Comparison of ENCODE assay signal across 1 fruit fly cellular context in the genomic region with DNA sequence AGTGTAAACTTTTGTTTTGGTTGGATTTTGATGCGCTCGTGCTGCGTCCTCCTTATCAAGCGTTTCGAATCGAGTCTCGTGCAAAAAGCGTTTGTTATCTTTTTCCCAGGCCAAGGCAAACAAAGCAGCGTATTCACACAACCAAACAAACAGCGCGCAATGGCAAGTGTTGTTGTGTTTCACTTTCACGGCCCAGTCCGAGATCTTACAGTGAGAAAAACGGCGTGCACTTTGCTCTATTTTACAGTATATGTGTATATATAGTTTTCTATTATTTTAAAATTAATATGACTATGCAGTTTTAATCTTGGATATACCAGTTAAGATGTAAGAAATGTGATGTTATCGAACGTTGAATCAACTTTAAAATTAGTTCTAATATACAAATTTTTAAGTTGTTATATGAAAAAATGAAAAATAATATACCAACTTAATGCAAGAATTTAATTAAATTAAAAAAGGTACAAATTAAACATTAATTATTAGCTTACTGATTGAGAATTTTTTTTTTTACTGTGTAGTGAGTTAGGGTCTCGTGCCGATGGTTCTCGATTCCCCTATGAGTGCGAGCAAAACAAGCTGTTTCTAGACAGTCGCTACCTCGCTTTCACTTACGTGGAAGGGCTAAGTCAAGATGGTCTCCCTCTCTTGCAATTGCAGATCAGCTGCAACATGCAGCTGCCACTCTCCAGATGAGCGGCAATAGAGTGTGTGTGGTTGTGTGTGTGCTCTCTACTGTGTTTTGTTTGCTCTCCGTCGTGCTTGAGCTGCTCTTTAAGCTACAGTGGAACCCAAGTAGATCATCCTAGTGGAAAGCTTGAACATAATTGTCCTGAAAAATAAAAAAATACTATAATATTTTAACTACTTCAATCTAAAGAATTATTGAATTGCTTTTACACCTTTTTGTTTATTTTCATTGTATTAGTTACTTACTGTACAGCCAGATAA.
TF ChIP-seq lines count a peak whose summit lies in the region.

No protein-coding gene starts in this region.

TF ChIP-seq in whole organism, embryonic, 481 proteins besides CTCF, POLR2A, EP300 and RAD21 (continued from another document and continues in another):
- no peak for TF ChIP-seq disco-r (GFP tag; optimal IDR thresholded peaks at IDR 0.05; lab: Kevin White, UChicago)
- peak; percentile 55 for TF ChIP-seq CG2120 (GFP tag; optimal IDR thresholded peaks at IDR 0.05; lab: Kevin White, UChicago)
- TF ChIP-seq CG8478 (optimal IDR thresholded peaks at IDR 0.05; lab: Kevin White, UChicago) = no peak
- peak; percentile 23 for TF ChIP-seq Elba2 (GFP tag; optimal IDR thresholded peaks at IDR 0.05; lab: Kevin White, UChicago)
- peak; percentile 98 for TF ChIP-seq gsb-n (tag; optimal IDR thresholded peaks at IDR 0.05; lab: Kevin White, UChicago)
- peak; percentile 82 for TF ChIP-seq CG12104 (GFP tag; optimal IDR thresholded peaks at IDR 0.05; lab: Kevin White, UChicago)
- TF ChIP-seq Hand (GFP tag; optimal IDR thresholded peaks at IDR 0.05; lab: Kevin White, UChicago) = peak; percentile 47
- peak; percentile 55; the same call in 1 of the 2 replicates for TF ChIP-seq toy (GFP tag; IDR thresholded peaks at IDR 0.05; lab: Robert Waterston, UW)
- peak; percentile 74 for TF ChIP-seq otp (GFP tag; IDR thresholded peaks at IDR 0.05; lab: Robert Waterston, UW)
- no peak for TF ChIP-seq mld (GFP tag; IDR thresholded peaks at IDR 0.05; lab: Robert Waterston, UW; ENCODE audit: partially characterized antibody)
- TF ChIP-seq CG3407 (GFP tag; optimal IDR thresholded peaks at IDR 0.05; lab: Kevin White, UChicago) = peak; percentile 88
- TF ChIP-seq CG17912 (GFP tag; optimal IDR thresholded peaks at IDR 0.05; lab: Kevin White, UChicago) = no peak
- no peak for TF ChIP-seq sc (optimal IDR thresholded peaks at IDR 0.05; lab: Kevin White, UChicago)
- TF ChIP-seq sc (GFP tag; optimal IDR thresholded peaks at IDR 0.05; lab: Kevin White, UChicago) = peak; percentile 87
- TF ChIP-seq Bdp1 (GFP tag; optimal IDR thresholded peaks at IDR 0.05; lab: Kevin White, UChicago) = no peak
- TF ChIP-seq HmgZ (tag; optimal IDR thresholded peaks at IDR 0.05; lab: Kevin White, UChicago) = peak; percentile 50
- peak; percentile 59 for TF ChIP-seq CG1832 (GFP tag; optimal IDR thresholded peaks at IDR 0.05; lab: Kevin White, UChicago)
- TF ChIP-seq Dref (GFP tag; IDR thresholded peaks at IDR 0.05; lab: Robert Waterston, UW) = no peak
- peak; percentile 93 for TF ChIP-seq zf30C (GFP tag; optimal IDR thresholded peaks at IDR 0.05; lab: Kevin White, UChicago)
- TF ChIP-seq her (GFP tag; optimal IDR thresholded peaks at IDR 0.05; lab: Kevin White, UChicago) = no peak
- peak; percentile 87 for TF ChIP-seq lab (GFP tag; optimal IDR thresholded peaks at IDR 0.05; lab: Kevin White, UChicago)
- TF ChIP-seq eve (GFP tag; optimal IDR thresholded peaks at IDR 0.05; lab: Kevin White, UChicago) = no peak
- TF ChIP-seq CG3281 (GFP tag; optimal IDR thresholded peaks at IDR 0.05; lab: Kevin White, UChicago) = peak; percentile 79
- peak in 1 of 2 experiments; percentile 21 for TF ChIP-seq chif (GFP tag; optimal IDR thresholded peaks at IDR 0.05; lab: Kevin White, UChicago)
- TF ChIP-seq CG1024 (GFP tag; IDR thresholded peaks at IDR 0.05; lab: Robert Waterston, UW) = peak; percentile 49; the same call in 1 of the 2 replicates
- TF ChIP-seq CG10565 (GFP tag; optimal IDR thresholded peaks at IDR 0.05; lab: Kevin White, UChicago) = peak; percentile 10
- TF ChIP-seq Pdp1 (GFP tag; optimal IDR thresholded peaks at IDR 0.05; lab: Kevin White, UChicago) = peak in 1 of 2 experiments; percentile 13
- no peak for TF ChIP-seq bbx (GFP tag; IDR thresholded peaks at IDR 0.05; lab: Robert Waterston, UW; ENCODE audit: partially characterized antibody)
- TF ChIP-seq CoRest (tag; optimal IDR thresholded peaks at IDR 0.05; lab: Kevin White, UChicago) = peak; percentile 95
- TF ChIP-seq CG30431 (GFP tag; optimal IDR thresholded peaks at IDR 0.05; lab: Kevin White, UChicago) = peak; percentile 68
- peak; percentile 9 for TF ChIP-seq CG12769 (tag; optimal IDR thresholded peaks at IDR 0.05; lab: Kevin White, UChicago)
- TF ChIP-seq zfh1 (GFP tag; IDR thresholded peaks at IDR 0.05; lab: Robert Waterston, UW) = peak; percentile 80
- TF ChIP-seq CG16779 (GFP tag; IDR thresholded peaks at IDR 0.05; lab: Robert Waterston, UW) = no peak
- no peak for TF ChIP-seq en (GFP tag; optimal IDR thresholded peaks at IDR 0.05; lab: Kevin White, UChicago)
- peak; percentile 45 for TF ChIP-seq CG3065 (GFP tag; optimal IDR thresholded peaks at IDR 0.05; lab: Kevin White, UChicago)
- TF ChIP-seq vvl (GFP tag; IDR thresholded peaks at IDR 0.05; lab: Robert Waterston, UW) = peak; percentile 86
- no peak for TF ChIP-seq abd-A (tag; optimal IDR thresholded peaks at IDR 0.05; lab: Kevin White, UChicago)
- peak; percentile 43 for TF ChIP-seq kay (GFP tag; optimal IDR thresholded peaks at IDR 0.05; lab: Kevin White, UChicago)
- no peak for TF ChIP-seq hkb (optimal IDR thresholded peaks at IDR 0.05; lab: Kevin White, UChicago)
- peak; percentile 77 for TF ChIP-seq hkb (GFP tag; IDR thresholded peaks at IDR 0.05; lab: Robert Waterston, UW)
- peak; percentile 97 for TF ChIP-seq dmrt11E (tag; optimal IDR thresholded peaks at IDR 0.05; lab: Kevin White, UChicago)
- no peak for TF ChIP-seq Sin3A (optimal IDR thresholded peaks at IDR 0.05; lab: Kevin White, UChicago)
- peak; percentile 91 for TF ChIP-seq ATbp (GFP tag; optimal IDR thresholded peaks at IDR 0.05; lab: Kevin White, UChicago)
- peak; percentile 98 for TF ChIP-seq CG10979 (tag; optimal IDR thresholded peaks at IDR 0.05; lab: Kevin White, UChicago)
- TF ChIP-seq Rx (GFP tag; IDR thresholded peaks at IDR 0.05; lab: Robert Waterston, UW) = 0 out of 2 replicates have a peak, but pooled peaks have one; percentile 32
- 0 out of 2 replicates have a peak, but pooled peaks have one; percentile 14 for TF ChIP-seq Doc2 (GFP tag; IDR thresholded peaks at IDR 0.05; lab: Robert Waterston, UW)
- TF ChIP-seq pita (GFP tag; optimal IDR thresholded peaks at IDR 0.05; lab: Kevin White, UChicago) = no peak
- no peak; the same call in 1 of the 2 replicates for TF ChIP-seq MBD-R2 (GFP tag; IDR thresholded peaks at IDR 0.05; lab: Robert Waterston, UW)
- no peak for TF ChIP-seq D19B (GFP tag; optimal IDR thresholded peaks at IDR 0.05; lab: Kevin White, UChicago)
- TF ChIP-seq Fer1 (GFP tag; optimal IDR thresholded peaks at IDR 0.05; lab: Kevin White, UChicago) = peak; percentile 85
- TF ChIP-seq CG17612 (GFP tag; IDR thresholded peaks at IDR 0.05; lab: Robert Waterston, UW) = peak; percentile 27; the same call in 1 of the 2 replicates
- peak; percentile 89 for TF ChIP-seq CG16815 (GFP tag; optimal IDR thresholded peaks at IDR 0.05; lab: Kevin White, UChicago)
- peak; percentile 97 for TF ChIP-seq Sox100B (GFP tag; optimal IDR thresholded peaks at IDR 0.05; lab: Kevin White, UChicago)
- peak; percentile 62 for TF ChIP-seq psq (GFP tag; optimal IDR thresholded peaks at IDR 0.05; lab: Kevin White, UChicago)
- TF ChIP-seq prd (optimal IDR thresholded peaks at IDR 0.05; lab: Kevin White, UChicago) = no peak
- peak; percentile 86 for TF ChIP-seq prd (GFP tag; IDR thresholded peaks at IDR 0.05; lab: Robert Waterston, UW)
- no peak for TF ChIP-seq h (optimal IDR thresholded peaks at IDR 0.05; lab: Kevin White, UChicago)
- TF ChIP-seq CG10147 (GFP tag; optimal IDR thresholded peaks at IDR 0.05; lab: Kevin White, UChicago) = peak; percentile 89
- no peak for TF ChIP-seq CG7928 (GFP tag; optimal IDR thresholded peaks at IDR 0.05; lab: Kevin White, UChicago)
- TF ChIP-seq Dll (GFP tag; IDR thresholded peaks at IDR 0.05; lab: Robert Waterston, UW; ENCODE audit: partially characterized antibody) = no peak
- TF ChIP-seq CG32532 (GFP tag; IDR thresholded peaks at IDR 0.05; lab: Robert Waterston, UW) = peak; percentile 77
- no peak for TF ChIP-seq sima (GFP tag; optimal IDR thresholded peaks at IDR 0.05; lab: Kevin White, UChicago)
- peak; percentile 98 for TF ChIP-seq nmo (GFP tag; optimal IDR thresholded peaks at IDR 0.05; lab: Kevin White, UChicago)
- no peak for TF ChIP-seq Camta (GFP tag; optimal IDR thresholded peaks at IDR 0.05; lab: Kevin White, UChicago)
- TF ChIP-seq twi (tag; optimal IDR thresholded peaks at IDR 0.05; lab: Kevin White, UChicago) = peak; percentile 81
- TF ChIP-seq Lim3 (GFP tag; IDR thresholded peaks at IDR 0.05; lab: Robert Waterston, UW) = no peak
- TF ChIP-seq seq (GFP tag; IDR thresholded peaks at IDR 0.05; lab: Robert Waterston, UW) = 0 out of 2 replicates have a peak, but pooled peaks have one; percentile 48
- no peak for TF ChIP-seq CG8089 (GFP tag; optimal IDR thresholded peaks at IDR 0.05; lab: Kevin White, UChicago)
- peak; percentile 88 for TF ChIP-seq CG7271 (tag; optimal IDR thresholded peaks at IDR 0.05; lab: Kevin White, UChicago)
- peak; percentile 53; the same call in 1 of the 2 replicates for TF ChIP-seq E2f2 (GFP tag; IDR thresholded peaks at IDR 0.05; lab: Robert Waterston, UW)
- peak; percentile 79 for TF ChIP-seq cato (GFP tag; optimal IDR thresholded peaks at IDR 0.05; lab: Kevin White, UChicago; ENCODE audit: borderline replicate concordance)
- peak; percentile 20 for TF ChIP-seq YL-1 (GFP tag; optimal IDR thresholded peaks at IDR 0.05; lab: Kevin White, UChicago)
- TF ChIP-seq CG34422 (GFP tag; IDR thresholded peaks at IDR 0.05; lab: Robert Waterston, UW) = peak; percentile 35
- TF ChIP-seq CG2202 (tag; optimal IDR thresholded peaks at IDR 0.05; lab: Kevin White, UChicago) = peak; percentile 81
- peak; percentile 92 for TF ChIP-seq CG12299 (tag; optimal IDR thresholded peaks at IDR 0.05; lab: Kevin White, UChicago)
- no peak for TF ChIP-seq pan (optimal IDR thresholded peaks at IDR 0.05; lab: Kevin White, UChicago)
- peak in 1 of 2 experiments; percentile 82 for TF ChIP-seq pan (GFP tag; optimal IDR thresholded peaks at IDR 0.05 in 1 of 2, IDR thresholded peaks at IDR 0.05 in 1 of 2)
- peak; percentile 74 for TF ChIP-seq gce (GFP tag; IDR thresholded peaks at IDR 0.05; lab: Robert Waterston, UW)
- TF ChIP-seq CG18262 (tag; optimal IDR thresholded peaks at IDR 0.05; lab: Kevin White, UChicago) = peak; percentile 98
- peak; percentile 41 for TF ChIP-seq CG12219 (GFP tag; optimal IDR thresholded peaks at IDR 0.05; lab: Kevin White, UChicago)
- TF ChIP-seq Nf-YB (GFP tag; optimal IDR thresholded peaks at IDR 0.05; lab: Kevin White, UChicago) = peak; percentile 84
- no peak for TF ChIP-seq Tbp (GFP tag; optimal IDR thresholded peaks at IDR 0.05; lab: Kevin White, UChicago)
- no peak for TF ChIP-seq Sry-δ (GFP tag; optimal IDR thresholded peaks at IDR 0.05; lab: Kevin White, UChicago)
- peak; percentile 67 for TF ChIP-seq Ada2b (GFP tag; IDR thresholded peaks at IDR 0.05; lab: Robert Waterston, UW)
- TF ChIP-seq HLH3B (GFP tag; IDR thresholded peaks at IDR 0.05; lab: Robert Waterston, UW) = peak; percentile 79
- TF ChIP-seq Nf-YC (tag; optimal IDR thresholded peaks at IDR 0.05; lab: Kevin White, UChicago) = peak; percentile 73
- peak; percentile 77 for TF ChIP-seq CG12155 (GFP tag; optimal IDR thresholded peaks at IDR 0.05; lab: Kevin White, UChicago)
- TF ChIP-seq CG18011 (GFP tag; optimal IDR thresholded peaks at IDR 0.05; lab: Kevin White, UChicago) = peak; percentile 47
- peak; percentile 65 for TF ChIP-seq Dbx (GFP tag; IDR thresholded peaks at IDR 0.05; lab: Robert Waterston, UW)
- TF ChIP-seq Scr (GFP tag; IDR thresholded peaks at IDR 0.05; lab: Robert Waterston, UW; ENCODE audit: partially characterized antibody) = no peak
- TF ChIP-seq CG10274 (GFP tag; optimal IDR thresholded peaks at IDR 0.05; lab: Kevin White, UChicago) = peak; percentile 35
- TF ChIP-seq unc-4 (GFP tag; IDR thresholded peaks at IDR 0.05; lab: Robert Waterston, UW; ENCODE audit: partially characterized antibody) = no peak
- no peak for TF ChIP-seq CG9609 (GFP tag; optimal IDR thresholded peaks at IDR 0.05; lab: Kevin White, UChicago)
- peak; percentile 76 for TF ChIP-seq slbo (GFP tag; IDR thresholded peaks at IDR 0.05; lab: Robert Waterston, UW)
- TF ChIP-seq Dip2 (GFP tag; IDR thresholded peaks at IDR 0.05; lab: Robert Waterston, UW) = no peak
- no peak for TF ChIP-seq hth (optimal IDR thresholded peaks at IDR 0.05; lab: Kevin White, UChicago)
- TF ChIP-seq CG5245 (GFP tag; optimal IDR thresholded peaks at IDR 0.05; lab: Kevin White, UChicago) = peak; percentile 72
- no peak for TF ChIP-seq ash1 (GFP tag; optimal IDR thresholded peaks at IDR 0.05; lab: Kevin White, UChicago)
- TF ChIP-seq tap (tag; optimal IDR thresholded peaks at IDR 0.05; lab: Kevin White, UChicago) = peak; percentile 84
- TF ChIP-seq onecut (GFP tag; IDR thresholded peaks at IDR 0.05; lab: Robert Waterston, UW) = peak; percentile 67
- no peak for TF ChIP-seq CG12236 (GFP tag; optimal IDR thresholded peaks at IDR 0.05; lab: Kevin White, UChicago)
- peak; percentile 33 for TF ChIP-seq CG4707 (GFP tag; optimal IDR thresholded peaks at IDR 0.05; lab: Kevin White, UChicago)
- peak; percentile 6 for TF ChIP-seq CG1792 (GFP tag; optimal IDR thresholded peaks at IDR 0.05; lab: Kevin White, UChicago)
- TF ChIP-seq Usf (GFP tag; optimal IDR thresholded peaks at IDR 0.05; lab: Kevin White, UChicago) = peak; percentile 84
- peak; percentile 71 for TF ChIP-seq CG11456 (GFP tag; IDR thresholded peaks at IDR 0.05; lab: Robert Waterston, UW)
- peak; percentile 89 for TF ChIP-seq CG15269 (tag; optimal IDR thresholded peaks at IDR 0.05; lab: Kevin White, UChicago)
- peak in 1 of 2 experiments; percentile 94 for TF ChIP-seq Eip74EF (GFP tag; optimal IDR thresholded peaks at IDR 0.05; lab: Kevin White, UChicago)
- peak; percentile 67 for TF ChIP-seq slou (GFP tag; optimal IDR thresholded peaks at IDR 0.05; lab: Kevin White, UChicago)
- TF ChIP-seq CG9876 (GFP tag; optimal IDR thresholded peaks at IDR 0.05; lab: Kevin White, UChicago) = no peak
- TF ChIP-seq ham (GFP tag; IDR thresholded peaks at IDR 0.05; lab: Robert Waterston, UW) = no peak
- TF ChIP-seq phol (tag; optimal IDR thresholded peaks at IDR 0.05; lab: Kevin White, UChicago) = peak; percentile 97
- TF ChIP-seq trem (tag; optimal IDR thresholded peaks at IDR 0.05; lab: Kevin White, UChicago) = peak; percentile 90
- TF ChIP-seq Drgx (GFP tag; IDR thresholded peaks at IDR 0.05; lab: Robert Waterston, UW) = peak; percentile 82
- peak; percentile 98 for TF ChIP-seq CG17361 (GFP tag; IDR thresholded peaks at IDR 0.05; lab: Robert Waterston, UW)
- peak; percentile 42 for TF ChIP-seq CG15514 (GFP tag; optimal IDR thresholded peaks at IDR 0.05; lab: Kevin White, UChicago)
- peak in 1 of 2 experiments; percentile 35 for TF ChIP-seq crp (GFP tag; optimal IDR thresholded peaks at IDR 0.05; lab: Kevin White, UChicago)
- TF ChIP-seq CG4820 (GFP tag; optimal IDR thresholded peaks at IDR 0.05; lab: Kevin White, UChicago) = peak; percentile 86
- TF ChIP-seq da (GFP tag; optimal IDR thresholded peaks at IDR 0.05; lab: Kevin White, UChicago) = peak; percentile 47
- peak; percentile 94 for TF ChIP-seq zen (tag; optimal IDR thresholded peaks at IDR 0.05; lab: Kevin White, UChicago)
